Worm (Caenorhabditis elegans) whole organism, early embryonic: ENCODE measurements around the gene K10C2.14.

ENCODE experiments used
- B0310.2 ChIP-seq: sonication (generic microtip); optimal IDR thresholded peaks from 2 replicates; lab custom pipeline; 2016; ENCODE audit warnings: mild to moderate bottlenecking, missing genetic modification characterization, missing compliant biosample characterization
- ama-1 ChIP-seq: fragments of 150-350 bp; optimal IDR thresholded peaks from 2 replicates; lab custom pipeline; 2014
- flt-1 ChIP-seq: fragments of 200-800 bp; sonication (Bioruptor generic); IDR thresholded peaks from 2 replicates; pipeline ENCODE4 v1.3.6; 2022; ENCODE audit warnings: missing genetic modification characterization, missing compliant biosample characterization
- hnd-1 ChIP-seq: sonication (generic microtip); optimal IDR thresholded peaks from 2 replicates; lab custom pipeline; 2016; ENCODE audit warnings: missing genetic modification characterization, missing compliant biosample characterization
- sea-1 ChIP-seq: fragments of 200-800 bp; sonication (Bioruptor generic); conservative IDR thresholded peaks from 2 replicates; pipeline ENCODE4 v1.3.6; 2022; ENCODE audit warnings: missing genetic modification characterization, missing compliant biosample characterization
- tbx-11 ChIP-seq: fragments of 200-800 bp; sonication (Bioruptor generic); IDR thresholded peaks from 2 replicates; pipeline ENCODE4 v1.3.6; 2022; ENCODE audit warnings: missing genetic modification characterization, missing compliant biosample characterization
- tra-4 ChIP-seq: sonication (generic microtip); optimal IDR thresholded peaks from 2 replicates; lab custom pipeline; 2017; ENCODE audit warnings: missing genetic modification characterization, missing compliant biosample characterization

- TF ChIP-seq ama-1 (lab: Kevin White, UChicago) (no peak), sea-1 (GFP tag; lab: Robert Waterston, UW) (no peak), tbx-11 (GFP tag; lab: Robert Waterston, UW) (no peak), tra-4 (tag; lab: Kevin White, UChicago) (no peak), B0310.2 (tag; lab: Kevin White, UChicago) (no peak), flt-1 (GFP tag; lab: Robert Waterston, UW) (no peak), hnd-1 (tag; lab: Kevin White, UChicago) (no peak)
Measured at ce11 chrX:6413583-6413982, 26.8 kb downstream of the K10C2.14 start.
